Fruit fly (Drosophila melanogaster) whole organism, adult: Measurements from ENCODE around the gene CG14965.
A peak's percentile ranks its signal among the peaks of the same experiment; 100 is the strongest.

Source experiments
- CG11617 ChIP-seq: fragments of 200-800 bp; sonication (Bioruptor generic); optimal IDR thresholded peaks from 2 replicates; lab custom pipeline; 2017; ENCODE audit warnings: mild to moderate bottlenecking, missing biosample characterization, missing genetic modification reagents, missing genetic modification characterization
- CG12768 ChIP-seq: fragments of 200-800 bp; sonication (Bioruptor generic); optimal IDR thresholded peaks from 2 replicates; lab custom pipeline; 2017; ENCODE audit warnings: missing biosample characterization, missing genetic modification characterization, mild to moderate bottlenecking, moderate library complexity, missing genetic modification reagents
- CG14711 ChIP-seq: fragments of 200-800 bp; sonication (Bioruptor generic); optimal IDR thresholded peaks from 2 replicates; lab custom pipeline; 2018; ENCODE audit warnings: missing biosample characterization, mild to moderate bottlenecking, missing genetic modification characterization, moderate library complexity
- CG1620 ChIP-seq: fragments of 200-800 bp; sonication (Bioruptor generic); optimal IDR thresholded peaks from 2 replicates; lab custom pipeline; 2016; ENCODE audit warnings: missing biosample characterization, missing genetic modification characterization
- CG33017 ChIP-seq: fragments of 200-800 bp; sonication (Bioruptor generic); optimal IDR thresholded peaks from 2 replicates; lab custom pipeline; 2018; ENCODE audit warnings: missing biosample characterization, mild to moderate bottlenecking, missing genetic modification characterization, moderate library complexity
- CG5204 ChIP-seq: fragments of 200-800 bp; sonication (Bioruptor generic); optimal IDR thresholded peaks from 2 replicates; lab custom pipeline; 2016; ENCODE audit warnings: missing biosample characterization, missing genetic modification characterization
- CG7045 ChIP-seq: fragments of 200-800 bp; sonication (Bioruptor generic); optimal IDR thresholded peaks from 2 replicates; lab custom pipeline; 2017; ENCODE audit warnings: missing biosample characterization, mild to moderate bottlenecking, missing genetic modification characterization
- CG7101 ChIP-seq: fragments of 200-800 bp; sonication (Bioruptor generic); optimal IDR thresholded peaks from 2 replicates; lab custom pipeline; 2018; ENCODE audit warnings: missing biosample characterization, mild to moderate bottlenecking, missing genetic modification characterization, moderate library complexity
- Clk ChIP-seq: fragments of 200-800 bp; sonication (Bioruptor generic); optimal IDR thresholded peaks from 2 replicates; lab custom pipeline; 2017; ENCODE audit warnings: missing biosample characterization, missing genetic modification characterization
- Crg-1 ChIP-seq: fragments of 200-800 bp; sonication (Bioruptor generic); optimal IDR thresholded peaks from 2 replicates; lab custom pipeline; 2016; ENCODE audit warnings: missing biosample characterization, missing genetic modification characterization
- Mnt ChIP-seq: fragments of 200-800 bp; sonication (Bioruptor generic); optimal IDR thresholded peaks from 2 replicates; lab custom pipeline; 2016; ENCODE audit warnings: missing biosample characterization, mild to moderate bottlenecking, missing genetic modification characterization
- bab1 ChIP-seq: fragments of 200-800 bp; sonication (Bioruptor generic); optimal IDR thresholded peaks from 3 replicates; lab custom pipeline; 2019; ENCODE audit warnings: missing biosample characterization, mild to moderate bottlenecking, missing genetic modification characterization, moderate library complexity
- cic ChIP-seq: fragments of 200-800 bp; sonication (Bioruptor generic); optimal IDR thresholded peaks from 2 replicates; lab custom pipeline; 2017; ENCODE audit warnings: missing biosample characterization, mild to moderate bottlenecking, missing genetic modification characterization, moderate library complexity
- cnc ChIP-seq, 2 experiments: fragments of >200 bp; optimal IDR thresholded peaks; 2 replicates each; lab custom pipeline; 2017
- kay ChIP-seq: fragments of 200-800 bp; sonication (Bioruptor generic); peaks from one replicate; lab custom pipeline; 2016; ENCODE audit warnings: missing biosample characterization, missing genetic modification characterization, borderline replicate concordance
- ovo ChIP-seq: fragments of 200-800 bp; sonication (Bioruptor generic); optimal IDR thresholded peaks from 2 replicates; lab custom pipeline; 2016; ENCODE audit warnings: missing biosample characterization, missing genetic modification characterization
- pad ChIP-seq: fragments of 200-800 bp; sonication (Bioruptor generic); optimal IDR thresholded peaks from 3 replicates; lab custom pipeline; 2017; ENCODE audit warnings: missing biosample characterization, missing genetic modification characterization, mild to moderate bottlenecking, moderate library complexity, missing genetic modification reagents
- tj ChIP-seq: fragments of 200-800 bp; sonication (Bioruptor generic); optimal IDR thresholded peaks from 3 replicates; lab custom pipeline; 2017; ENCODE audit warnings: missing biosample characterization, mild to moderate bottlenecking, missing genetic modification characterization, moderate library complexity

The CG14965 gene

dm6 chr3L:3192333-3192894 lies at the start of gene CG14965:
TSS of gene CG14965 (minus strand) at chr3L:3192491.
- TF ChIP-seq CG7045 (GFP tag; lab: Kevin White, UChicago): no peak
- TF ChIP-seq ovo (GFP tag; lab: Kevin White, UChicago): no peak

DNA sequence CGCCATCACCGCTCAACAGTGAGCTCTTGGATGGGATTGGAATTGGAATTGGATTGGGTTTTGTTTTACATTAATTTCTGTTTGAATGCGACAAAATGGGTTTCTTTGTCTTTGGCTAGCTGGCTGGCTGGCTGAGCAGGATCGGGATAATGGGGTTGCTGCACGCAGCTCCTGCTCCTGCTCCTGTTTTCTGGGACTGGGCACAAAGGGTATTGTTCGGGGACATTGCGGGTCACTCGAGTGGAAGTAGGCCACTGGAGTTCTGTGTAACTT lies 49.0 kb upstream of the CG14965 start:
- TF ChIP-seq Clk (no peak), CG12768 (GFP tag; lab: Kevin White, UChicago) (no peak), Mnt (GFP tag; lab: Kevin White, UChicago) (no peak), cic (no peak)

DNA sequence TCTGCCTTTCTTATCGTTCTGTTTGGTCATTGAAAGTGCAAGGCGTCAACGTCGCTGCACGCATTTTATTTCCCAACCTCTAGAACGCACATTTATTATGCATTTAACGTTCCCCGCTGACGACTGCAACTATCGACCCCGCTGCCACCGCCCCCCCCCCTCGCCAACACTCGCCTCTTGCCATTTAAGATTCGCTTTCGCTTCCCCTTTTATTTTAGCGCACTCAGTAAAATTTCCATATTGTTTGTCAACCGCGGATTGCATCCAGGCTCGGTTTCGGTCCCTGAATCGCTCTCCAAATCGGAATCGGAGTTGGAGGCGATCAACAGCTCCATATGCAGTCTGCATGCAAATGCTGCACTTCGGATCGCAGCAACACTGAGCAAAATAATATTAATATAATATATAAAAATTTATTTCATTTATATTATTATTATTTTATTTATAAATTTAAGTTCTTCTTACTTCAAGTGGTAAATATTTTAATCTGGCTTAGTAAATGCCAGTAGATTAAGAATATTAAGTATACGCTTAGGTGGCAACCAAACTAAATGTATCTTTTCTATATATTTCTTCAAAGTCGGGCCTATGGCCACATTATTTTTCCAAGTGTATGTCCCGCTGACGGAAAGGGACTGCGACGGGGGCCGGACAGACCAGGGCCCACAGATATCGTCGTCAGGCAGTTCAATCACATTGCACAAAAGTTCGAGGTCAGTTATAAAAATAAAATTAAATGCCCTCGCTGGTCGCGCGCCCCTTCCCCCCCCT lies 48.5 kb upstream of the CG14965 start:
- TF ChIP-seq CG7101 (tag; lab: Kevin White, UChicago) (no peak), CG12768 (GFP tag; lab: Kevin White, UChicago) (no peak), CG14711 (no peak), CG5204 (no peak), kay (peak; percentile 9), pad (GFP tag; lab: Kevin White, UChicago) (no peak), tj (GFP tag; lab: Kevin White, UChicago) (peak; percentile 48)

DNA sequence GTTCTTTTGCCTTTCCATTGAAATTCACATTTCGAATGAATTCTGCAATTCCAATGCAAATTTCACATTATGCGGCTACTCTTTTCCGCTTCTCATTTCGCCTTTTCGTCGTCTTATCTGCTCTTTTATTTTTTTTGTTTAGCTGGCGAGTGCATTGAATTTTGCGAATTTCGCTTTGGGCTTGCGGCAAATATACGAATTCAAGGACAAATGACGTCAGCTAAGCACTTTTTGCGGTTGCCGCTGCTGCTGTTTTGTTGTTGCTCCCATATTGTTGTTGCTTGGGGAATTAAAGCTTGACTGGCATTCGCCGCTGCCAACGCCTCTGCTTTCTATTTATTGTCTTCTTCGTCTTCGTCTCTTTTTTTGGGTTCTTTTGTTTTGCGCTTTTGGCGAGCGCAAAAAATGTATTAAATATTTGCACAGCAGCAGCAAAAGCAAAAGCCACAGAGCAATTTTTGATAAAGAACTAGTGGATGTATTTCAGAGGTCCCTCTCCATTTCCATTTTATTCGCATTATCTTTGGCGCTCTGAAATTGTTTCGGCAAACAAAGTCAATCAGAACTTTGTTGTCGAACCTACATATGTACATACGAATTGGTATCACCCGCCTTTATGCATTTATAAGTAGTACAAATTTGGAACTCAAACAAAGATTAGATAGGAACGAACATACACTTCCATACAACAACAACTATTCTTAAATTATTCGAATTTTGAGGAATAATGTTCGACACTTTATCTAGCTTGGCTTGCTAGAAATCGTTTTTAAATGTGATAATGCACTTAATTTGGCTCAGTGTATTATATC lies 47.7 kb upstream of the CG14965 start:
- peak; percentile 50 for TF ChIP-seq CG7101 (tag; lab: Kevin White, UChicago)
- TF ChIP-seq CG1620 (GFP tag; lab: Kevin White, UChicago): no peak
- TF ChIP-seq ovo (GFP tag; lab: Kevin White, UChicago): no peak
- peak; percentile 28 for TF ChIP-seq CG11617 (GFP tag; lab: Kevin White, UChicago)
- TF ChIP-seq CG33017: peak; percentile 40
- TF ChIP-seq CG14711: no peak
- peak; percentile 80 for TF ChIP-seq tj (GFP tag; lab: Kevin White, UChicago)

DNA sequence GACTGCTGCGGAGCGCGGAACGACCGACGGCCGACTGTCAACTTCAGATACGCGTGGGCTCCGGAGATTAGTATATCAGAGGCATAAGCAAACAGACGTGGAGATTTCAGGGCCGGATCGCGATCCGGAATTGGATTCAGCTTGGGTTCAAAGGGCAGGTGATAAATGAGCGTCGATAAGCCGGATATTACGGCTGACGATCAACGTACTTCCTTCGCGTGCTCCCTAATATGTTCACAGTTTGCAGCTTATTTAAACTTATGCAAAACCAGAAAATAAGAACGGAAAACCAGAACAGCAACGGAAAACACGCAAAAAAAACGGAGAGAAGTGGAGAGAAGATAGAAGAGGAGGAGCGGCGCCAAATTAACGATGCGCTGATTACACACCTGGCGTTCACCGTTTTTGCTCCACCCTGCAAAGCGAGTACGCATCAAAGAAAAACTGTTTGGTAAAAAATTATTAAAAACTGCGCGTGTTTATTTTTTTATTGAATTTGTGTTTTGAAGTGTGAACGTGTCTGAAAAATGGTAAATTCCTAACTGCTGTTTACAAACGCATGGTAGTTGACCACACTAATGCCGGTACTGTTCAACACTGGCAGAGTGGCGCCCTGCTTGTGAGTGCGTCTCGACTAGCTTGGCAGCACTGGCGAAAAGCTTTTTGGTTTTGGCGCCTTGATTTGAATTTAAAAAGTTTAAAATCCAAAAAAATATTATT lies 46.9 kb upstream of the CG14965 start, which contains the start of gene CG17746:
Gene CG17746, minus strand, starts transcription at position 546 of the 720 bp plus-strand sequence.
- TF ChIP-seq CG1620 (GFP tag; lab: Kevin White, UChicago): peak; percentile 79
- peak; percentile 81 for TF ChIP-seq Mnt (GFP tag; lab: Kevin White, UChicago)
- TF ChIP-seq CG33017: no peak
- TF ChIP-seq Clk: peak; percentile 4
- TF ChIP-seq cic: peak; percentile 12
- no peak for TF ChIP-seq CG5204
- TF ChIP-seq ovo (GFP tag; lab: Kevin White, UChicago): peak; percentile 9
- peak; percentile 78 for TF ChIP-seq bab1
- TF ChIP-seq pad (GFP tag; lab: Kevin White, UChicago): peak; percentile 42
- TF ChIP-seq CG7045 (GFP tag; lab: Kevin White, UChicago): peak; percentile 10
- peak; percentile 81 for TF ChIP-seq Crg-1 (GFP tag; lab: Kevin White, UChicago)
- peak; percentile 21 for TF ChIP-seq CG14711
- TF ChIP-seq CG11617 (GFP tag; lab: Kevin White, UChicago): no peak
- TF ChIP-seq CG7101 (tag; lab: Kevin White, UChicago): peak; percentile 23

dm6 chr3L:3236319-3236718 lies 44.0 kb upstream of the CG14965 start:
- TF ChIP-seq Clk (no peak), cic (peak; percentile 59)

- peak; percentile 32 for TF ChIP-seq tj (GFP tag; lab: Kevin White, UChicago)
- no peak for TF ChIP-seq CG7045 (GFP tag; lab: Kevin White, UChicago)
Observed at dm6 chr3L:3226458-3226783, 34.1 kb upstream of the CG14965 start.

DNA sequence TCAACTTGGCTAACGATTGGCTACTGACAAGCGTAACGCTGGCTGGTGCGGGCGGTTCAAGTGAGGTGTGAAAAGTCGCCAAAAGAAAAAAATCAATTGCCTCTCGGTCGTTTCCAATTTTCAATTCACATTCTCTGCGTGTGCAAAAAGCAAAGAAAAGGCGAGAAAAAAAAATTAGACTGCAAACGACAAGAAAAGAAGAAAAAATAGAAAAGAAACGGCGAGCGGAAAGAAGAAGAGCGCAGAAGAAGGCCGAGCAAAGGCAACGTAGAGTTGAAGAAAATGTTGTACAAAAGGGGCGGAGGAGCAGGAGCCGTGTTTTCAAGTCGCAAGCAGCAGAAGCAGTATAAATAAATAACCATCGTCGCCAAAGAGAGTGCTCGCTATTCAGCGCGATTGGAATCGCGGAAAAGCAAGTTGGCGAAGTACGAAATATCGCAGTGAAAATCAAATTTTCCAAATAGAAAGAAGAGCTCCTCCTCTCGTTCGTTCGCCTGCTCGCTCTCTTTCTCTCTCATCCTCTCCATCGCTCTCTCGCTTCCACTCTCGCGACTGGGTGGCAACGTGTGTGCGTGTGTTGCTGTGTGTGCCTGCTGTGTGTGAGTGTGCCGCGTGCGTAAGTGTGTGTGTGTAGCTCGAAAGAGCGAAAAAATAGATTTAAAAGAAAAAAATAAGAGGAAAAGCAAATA lies 33.6 kb upstream of the CG14965 start:
- TF ChIP-seq CG33017 (peak; percentile 44), CG12768 (GFP tag; lab: Kevin White, UChicago) (peak; percentile 67), cnc (optimal IDR thresholded peaks at IDR 0.05; lab: Kevin White, UChicago) (no peak), Crg-1 (GFP tag; lab: Kevin White, UChicago) (peak; percentile 13), cic (peak; percentile 72), CG7045 (GFP tag; lab: Kevin White, UChicago) (peak; percentile 32), ovo (GFP tag; lab: Kevin White, UChicago) (no peak), CG11617 (GFP tag; lab: Kevin White, UChicago) (peak; percentile 49), Clk (no peak), CG7101 (tag; lab: Kevin White, UChicago) (peak; percentile 25), Mnt (GFP tag; lab: Kevin White, UChicago) (peak; percentile 72), pad (GFP tag; lab: Kevin White, UChicago) (peak; percentile 26)
